Fruit fly (Drosophila melanogaster): ENCODE results near the gene Argk2.

The Argk2 gene

dm6 chr3L:9064976-9065761 is 17.9 kb downstream of the Argk2 start (continued):
- no peak for TF ChIP-seq crol (GFP tag; IDR thresholded peaks at IDR 0.05)
- no peak for TF ChIP-seq pfk (GFP tag; optimal IDR thresholded peaks at IDR 0.05)
- no peak for TF ChIP-seq pan (optimal IDR thresholded peaks at IDR 0.05)
- TF ChIP-seq pan (GFP tag; optimal IDR thresholded peaks at IDR 0.05 in 1 of 2, IDR thresholded peaks at IDR 0.05 in 1 of 2) = no peak
- TF ChIP-seq sens (GFP tag) = peak; percentile 77
- peak; percentile 34 for TF ChIP-seq grau (tag; optimal IDR thresholded peaks at IDR 0.05)
- peak; percentile 26 for TF ChIP-seq CG12391 (tag; optimal IDR thresholded peaks at IDR 0.05)
- TF ChIP-seq emc (GFP tag; optimal IDR thresholded peaks at IDR 0.05) = no peak
- TF ChIP-seq cato (GFP tag; optimal IDR thresholded peaks at IDR 0.05; ENCODE audit: borderline replicate concordance) = no peak
- no peak for TF ChIP-seq Chrac-16 (GFP tag; optimal IDR thresholded peaks at IDR 0.05)
- no peak for TF ChIP-seq CrebB (tag; optimal IDR thresholded peaks at IDR 0.05)
- TF ChIP-seq eyg (GFP tag; optimal IDR thresholded peaks at IDR 0.05) = no peak
- no peak for TF ChIP-seq disco-r (GFP tag; optimal IDR thresholded peaks at IDR 0.05)
- TF ChIP-seq CG32767 (GFP tag; IDR thresholded peaks at IDR 0.05) = no peak
- no peak for TF ChIP-seq kah (GFP tag; optimal IDR thresholded peaks at IDR 0.05)
- TF ChIP-seq CG3065 (GFP tag; optimal IDR thresholded peaks at IDR 0.05) = no peak
- peak; percentile 25 for TF ChIP-seq tio (GFP tag; optimal IDR thresholded peaks at IDR 0.05)
- TF ChIP-seq Awh (GFP tag; IDR thresholded peaks at IDR 0.05) = no peak
- 0 out of 4 replicates have a peak, but pooled peaks have one; percentile 37 for TF ChIP-seq chinmo (GFP tag; IDR thresholded peaks at IDR 0.05; ENCODE audit: partially characterized antibody)
- no peak for TF ChIP-seq esg (GFP tag; conservative IDR thresholded peaks at IDR 0.05)
- TF ChIP-seq NC2β (GFP tag; optimal IDR thresholded peaks at IDR 0.05) = no peak
- TF ChIP-seq ato (GFP tag; IDR thresholded peaks at IDR 0.05; ENCODE audit: partially characterized antibody) = no peak
- peak; percentile 76 for TF ChIP-seq sr (GFP tag; IDR thresholded peaks at IDR 0.05)
- peak; percentile 12 for TF ChIP-seq Med (GFP tag)
- no peak for TF ChIP-seq CG6765 (GFP tag; optimal IDR thresholded peaks at IDR 0.05)
- TF ChIP-seq CG11695 (GFP tag; IDR thresholded peaks at IDR 0.05) = no peak
- TF ChIP-seq CG17328 (GFP tag; IDR thresholded peaks at IDR 0.05) = no peak
- no peak for TF ChIP-seq Lhr (GFP tag; optimal IDR thresholded peaks at IDR 0.05)
- TF ChIP-seq HmgD (GFP tag; optimal IDR thresholded peaks at IDR 0.05) = no peak
- no peak for TF ChIP-seq E2f2 (GFP tag; IDR thresholded peaks at IDR 0.05)
- no peak for TF ChIP-seq cwo (GFP tag; optimal IDR thresholded peaks at IDR 0.05)
- TF ChIP-seq Sry-β (GFP tag; optimal IDR thresholded peaks at IDR 0.05) = no peak
- TF ChIP-seq CG14710 (tag; optimal IDR thresholded peaks at IDR 0.05) = no peak
- no peak for TF ChIP-seq Tbp (GFP tag; optimal IDR thresholded peaks at IDR 0.05)
- no peak for TF ChIP-seq sim (GFP tag; IDR thresholded peaks at IDR 0.05)
- no peak for TF ChIP-seq Nf-YB (GFP tag; optimal IDR thresholded peaks at IDR 0.05)
- no peak for TF ChIP-seq slp2 (GFP tag; optimal IDR thresholded peaks at IDR 0.05)
- no peak for TF ChIP-seq aop (GFP tag; IDR thresholded peaks at IDR 0.05)
- TF ChIP-seq CG9609 (GFP tag; optimal IDR thresholded peaks at IDR 0.05) = no peak
- no peak for TF ChIP-seq Max (GFP tag; optimal IDR thresholded peaks at IDR 0.05)
- TF ChIP-seq Elba2 (GFP tag; optimal IDR thresholded peaks at IDR 0.05) = no peak
- TF ChIP-seq Dfd (GFP tag; optimal IDR thresholded peaks at IDR 0.05) = no peak
- 0 out of 2 replicates have a peak, but pooled peaks have one; percentile 6 for TF ChIP-seq Ptx1 (GFP tag; IDR thresholded peaks at IDR 0.05)
- TF ChIP-seq CG34376 (GFP tag; optimal IDR thresholded peaks at IDR 0.05) = no peak
- no peak for TF ChIP-seq CG32772 (GFP tag; IDR thresholded peaks at IDR 0.05)
- no peak for TF ChIP-seq ham (GFP tag; IDR thresholded peaks at IDR 0.05)
- TF ChIP-seq Meics (GFP tag; optimal IDR thresholded peaks at IDR 0.05) = peak; percentile 2
- TF ChIP-seq CG15269 (tag; optimal IDR thresholded peaks at IDR 0.05) = peak; percentile 39
- no peak for TF ChIP-seq trem (tag; optimal IDR thresholded peaks at IDR 0.05)
- TF ChIP-seq CG8944 (GFP tag; optimal IDR thresholded peaks at IDR 0.05) = no peak
- no peak for TF ChIP-seq CG1832 (GFP tag; optimal IDR thresholded peaks at IDR 0.05)
